Worm (Caenorhabditis elegans): ENCODE results near the gene srd-10.
"Not testable (repeated sequence)": the region's sequence is repeated elsewhere in the genome, so short reads cannot be mapped to it uniquely, and the experiment has no call there.

srd-10 gene

DNA sequence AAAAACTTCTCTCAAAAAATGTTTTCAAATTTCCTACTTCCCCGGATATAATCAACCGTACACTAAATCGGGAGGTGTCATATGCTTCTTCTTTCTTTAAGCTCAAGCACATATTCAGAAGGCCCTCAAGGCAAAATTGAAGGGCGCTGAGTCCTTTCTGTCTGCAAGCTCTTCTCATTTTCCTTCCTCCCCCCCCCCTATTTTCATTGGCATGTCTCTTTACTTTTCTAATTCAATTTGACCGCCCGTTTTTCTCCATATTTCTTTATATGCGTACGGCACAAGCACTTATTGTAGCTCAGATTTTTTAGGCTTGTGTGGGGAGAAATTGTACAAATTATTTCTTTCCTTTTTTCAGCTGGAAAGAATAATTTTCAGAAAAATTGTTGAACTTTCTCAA, 19.3 kb upstream of the srd-10 start:
- TF ChIP-seq mml-1 (tag; optimal IDR thresholded peaks at IDR 0.05): no peak
- no peak for TF ChIP-seq nhr-28 (tag; optimal IDR thresholded peaks at IDR 0.05)

DNA sequence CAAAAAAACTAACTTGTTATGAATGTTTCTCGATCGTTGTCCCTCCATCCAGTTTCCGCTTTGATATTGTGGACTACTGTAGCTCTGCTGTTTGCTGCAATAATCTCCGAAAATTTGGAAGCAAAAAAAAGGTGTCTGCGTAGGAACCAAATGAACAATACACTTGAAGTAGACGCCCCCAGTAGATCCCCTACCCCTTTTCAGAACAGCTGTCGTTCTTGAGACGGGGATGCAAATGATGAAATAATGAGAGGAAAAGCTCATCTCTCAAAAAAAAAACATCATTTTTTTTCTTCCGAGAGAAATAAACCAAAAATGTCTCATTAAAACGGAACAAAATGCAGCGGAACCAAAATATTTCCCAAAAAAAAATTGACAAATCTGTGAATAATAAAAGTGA, 17.4 kb upstream of the srd-10 start:
- TF ChIP-seq nhr-28 (tag; optimal IDR thresholded peaks at IDR 0.05): no peak
- TF ChIP-seq egl-5 (tag; optimal IDR thresholded peaks at IDR 0.05): peak; percentile 9

DNA sequence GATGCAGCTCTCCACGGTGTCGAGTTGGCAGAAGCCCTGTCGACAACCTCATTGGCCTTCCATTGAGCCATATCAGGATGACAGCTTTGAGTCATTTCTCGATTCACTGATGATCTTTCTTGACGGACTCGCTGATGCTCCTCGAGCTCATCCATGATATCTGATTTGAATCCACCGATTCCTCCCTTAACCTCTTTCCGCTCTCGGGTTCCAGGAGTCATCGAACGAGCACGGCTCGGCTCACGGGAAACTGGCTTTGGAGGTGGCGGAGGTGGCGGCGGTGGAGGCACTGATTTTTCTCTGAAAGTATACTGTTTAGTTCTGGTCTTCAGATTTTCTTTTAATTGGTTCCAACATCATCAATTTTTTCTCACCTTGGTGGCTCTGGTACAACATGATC, 15.8 kb upstream of the srd-10 start:
- TF ChIP-seq pqm-1 (tag; optimal IDR thresholded peaks at IDR 0.05): no peak
- TF ChIP-seq elt-1 (tag; optimal IDR thresholded peaks at IDR 0.05): no peak
- TF ChIP-seq zag-1 (tag; optimal IDR thresholded peaks at IDR 0.05): no peak
- no peak for TF ChIP-seq nhr-23 (tag; optimal IDR thresholded peaks at IDR 0.05)

DNA sequence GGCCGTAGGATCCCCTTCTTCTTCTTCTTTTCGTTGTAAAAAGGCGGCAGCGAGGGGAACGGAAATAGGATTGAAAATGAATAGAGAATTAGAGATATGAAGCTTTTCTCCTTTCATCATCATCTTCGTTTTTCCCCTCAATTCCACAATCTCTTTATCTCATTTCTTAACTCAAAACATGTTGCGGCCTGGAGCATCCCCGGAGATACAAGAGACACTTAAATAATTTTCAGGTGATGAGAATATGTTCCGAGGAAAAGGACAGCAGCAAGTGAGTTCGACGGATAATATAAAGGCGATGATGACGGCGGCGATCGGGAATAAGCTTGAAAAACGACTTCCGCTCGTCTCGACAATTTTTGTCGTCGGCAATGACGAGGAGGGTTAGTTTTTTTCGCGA, 13.2 kb upstream of the srd-10 start, which contains the start of the genes Y45F10B.13 and qui-1:
Gene Y45F10B.13 (minus strand): TSS at position 101 of the 400 bp plus-strand sequence.
Gene qui-1 (plus strand): TSS at position 233 of the 400 bp plus-strand sequence.
- no peak for TF ChIP-seq hmg-11 (tag; optimal IDR thresholded peaks at IDR 0.05)
- no peak for TF ChIP-seq nhr-76 (tag; optimal IDR thresholded peaks at IDR 0.05)

DNA sequence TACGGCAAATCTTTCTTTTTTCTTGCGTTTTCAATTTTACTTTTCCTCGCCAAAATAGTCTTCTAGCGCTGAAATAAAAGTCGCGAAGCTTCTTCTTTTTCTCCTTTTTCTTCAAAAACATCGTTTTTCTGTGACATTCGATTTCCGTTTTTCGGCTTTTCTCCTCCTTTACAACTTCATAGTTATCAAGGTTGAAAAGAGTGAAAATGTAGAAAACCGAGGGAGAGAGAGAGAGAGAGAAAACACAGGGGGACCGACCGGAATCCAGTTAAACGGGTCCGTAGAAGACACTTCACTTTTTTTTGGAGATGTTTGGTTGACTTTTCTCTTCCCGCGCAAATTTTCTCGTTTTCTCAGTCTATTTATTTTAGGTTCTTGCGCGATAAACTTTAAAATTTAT, 10.5 kb upstream of the srd-10 start:
- no peak for TF ChIP-seq ceh-82 (tag; optimal IDR thresholded peaks at IDR 0.05)
- TF ChIP-seq fkh-10 (GFP tag; optimal IDR thresholded peaks at IDR 0.05): peak; percentile 56
- no peak for TF ChIP-seq ceh-28 (tag; optimal IDR thresholded peaks at IDR 0.05)

DNA sequence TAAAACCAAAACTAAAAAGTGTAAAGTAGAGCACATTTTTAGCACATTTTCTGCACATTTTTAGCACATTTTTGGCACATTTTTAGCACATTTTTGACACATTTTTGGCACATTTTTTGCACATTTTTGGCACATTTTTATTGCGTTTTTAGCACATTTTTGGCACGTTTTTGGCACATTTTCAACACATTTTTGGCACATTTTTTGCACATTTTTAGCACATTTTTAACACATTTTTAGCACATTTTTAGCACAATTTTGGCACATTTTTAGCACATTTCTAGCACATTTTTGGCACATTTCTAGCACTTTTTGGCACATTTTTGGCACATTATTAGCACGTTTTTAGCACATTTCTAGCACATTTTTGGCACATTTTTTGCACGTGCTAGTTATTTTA, 840 bp downstream of the srd-10 start:
- no peak for TF ChIP-seq mml-1 (tag; optimal IDR thresholded peaks at IDR 0.05)
- no peak for TF ChIP-seq egl-5 (tag; optimal IDR thresholded peaks at IDR 0.05)
- no peak for TF ChIP-seq lin-15B (tag; optimal IDR thresholded peaks at IDR 0.05)
- no peak for TF ChIP-seq fos-1 (tag; optimal IDR thresholded peaks at IDR 0.05)
- TF ChIP-seq ztf-4 (tag; optimal IDR thresholded peaks at IDR 0.05): no peak
- no peak for TF ChIP-seq unc-62 (GFP tag; optimal IDR thresholded peaks at IDR 0.05)
- TF ChIP-seq ama-1 (optimal IDR thresholded peaks at IDR 0.05): no peak
- no peak for TF ChIP-seq sea-2 (GFP tag; optimal IDR thresholded peaks at IDR 0.05)

DNA sequence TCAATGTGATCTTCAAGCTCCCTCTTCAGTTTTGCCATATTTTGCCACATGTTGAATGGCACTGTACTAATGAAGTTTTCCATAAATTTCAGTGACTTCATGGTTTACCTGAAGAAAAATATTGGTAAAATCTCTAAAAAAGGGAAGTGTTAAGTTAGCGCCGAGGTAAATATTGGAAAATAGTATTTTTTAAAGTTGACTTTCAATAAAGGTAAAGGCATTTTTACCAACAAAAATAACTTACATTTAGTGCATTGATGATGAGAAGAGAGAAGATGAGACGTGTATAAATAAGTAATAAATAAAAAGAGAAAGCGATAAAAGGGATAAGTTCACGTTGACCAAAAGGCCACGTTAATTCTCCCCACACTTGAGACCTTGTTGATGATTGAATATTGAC, 3.3 kb downstream of the srd-10 start, which contains the start of gene Y45F10B.8:
Gene Y45F10B.8 (minus strand): TSS at position 101 of the 400 bp plus-strand sequence.
- not testable (repeated sequence) for TF ChIP-seq jun-1, nhr-23, ZK546.5 (tag; optimal IDR thresholded peaks at IDR 0.05)

DNA sequence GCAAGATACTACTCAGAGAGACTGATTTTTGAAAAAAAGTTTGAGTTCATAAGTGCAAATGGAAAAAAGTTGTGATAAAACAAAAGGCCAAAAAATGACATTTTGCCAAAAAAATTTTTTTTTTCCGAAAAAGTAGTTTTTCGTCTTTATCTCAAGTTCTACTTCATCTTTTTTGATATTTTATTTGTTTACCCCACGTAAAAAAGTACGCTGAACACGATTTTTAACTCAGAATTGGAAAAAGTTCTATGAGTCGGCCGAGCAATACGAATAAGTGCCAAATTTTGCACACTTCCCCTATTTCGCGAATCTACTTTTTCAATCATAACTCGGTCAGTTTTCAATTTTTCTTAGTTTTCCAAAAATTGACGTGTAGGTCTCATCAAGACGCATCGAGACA, 4.1 kb downstream of the srd-10 start, which contains the start of gene sru-16:
Gene sru-16 (plus strand): TSS at position 301 of the 400 bp plus-strand sequence.
- TF ChIP-seq zag-1 (tag; optimal IDR thresholded peaks at IDR 0.05); fkh-10 (GFP tag; optimal IDR thresholded peaks at IDR 0.05); nhr-77 (tag; optimal IDR thresholded peaks at IDR 0.05): not testable (repeated sequence)

DNA sequence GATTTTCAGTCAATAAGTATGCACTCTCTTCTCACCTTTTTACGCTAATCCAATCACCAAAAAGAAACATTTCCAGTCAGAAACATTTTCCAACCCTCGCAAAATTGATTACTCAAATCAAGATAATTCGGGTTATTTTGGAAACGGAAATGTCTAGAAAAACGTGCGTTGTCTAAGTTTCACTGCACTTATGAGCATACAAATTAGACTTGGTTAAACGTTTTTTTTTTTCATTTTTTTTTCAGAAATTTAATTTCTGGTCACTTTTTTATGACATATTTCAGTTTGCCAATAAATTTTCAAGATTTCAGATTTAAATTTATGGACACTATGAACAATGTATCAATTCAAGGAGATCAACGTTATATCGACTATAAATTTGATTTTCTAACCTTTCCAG, 8.1 kb downstream of the srd-10 start, which contains the start of gene sru-12:
Gene sru-12 (plus strand): TSS at position 301 of the 400 bp plus-strand sequence.
- TF ChIP-seq sea-2 (GFP tag; optimal IDR thresholded peaks at IDR 0.05) (no peak), ceh-82 (tag; optimal IDR thresholded peaks at IDR 0.05) (no peak), ama-1 (optimal IDR thresholded peaks at IDR 0.05) (no peak), jun-1 (tag; optimal IDR thresholded peaks at IDR 0.05) (no peak), fkh-10 (GFP tag; optimal IDR thresholded peaks at IDR 0.05) (no peak), nhr-76 (tag; optimal IDR thresholded peaks at IDR 0.05) (no peak), unc-62 (GFP tag; optimal IDR thresholded peaks at IDR 0.05) (no peak), nhr-237 (tag; optimal IDR thresholded peaks at IDR 0.05) (no peak), mdl-1 (tag; optimal IDR thresholded peaks at IDR 0.05) (no peak)

DNA sequence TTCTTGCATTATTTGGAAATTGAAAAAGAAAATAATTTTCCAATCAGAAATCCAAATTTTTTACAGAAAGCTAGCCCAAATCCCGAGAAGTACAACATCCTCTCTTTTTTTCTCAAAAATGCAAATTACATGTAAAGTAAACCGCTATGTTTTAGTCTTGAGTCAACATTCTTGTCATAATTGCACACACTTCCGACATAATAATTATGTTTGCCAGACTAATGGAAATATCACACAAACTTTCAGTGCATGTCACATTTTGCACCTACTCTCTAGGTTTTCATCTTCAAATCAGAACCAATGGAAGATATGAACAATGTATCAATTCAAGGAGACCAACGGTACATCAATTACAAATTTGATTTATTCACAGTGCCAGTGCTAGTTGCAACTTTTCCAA, 9.8 kb downstream of the srd-10 start, which contains the start of gene sru-11:
Gene sru-11 (plus strand): TSS at position 301 of the 400 bp plus-strand sequence.
- TF ChIP-seq nhr-237 (tag; optimal IDR thresholded peaks at IDR 0.05) (no peak), elt-1 (tag; optimal IDR thresholded peaks at IDR 0.05) (no peak), lin-39 (tag; optimal IDR thresholded peaks at IDR 0.05) (no peak), ceh-9 (tag; optimal IDR thresholded peaks at IDR 0.05) (no peak), lin-15B (tag; optimal IDR thresholded peaks at IDR 0.05) (no peak), ceh-28 (tag; optimal IDR thresholded peaks at IDR 0.05) (no peak), ztf-4 (tag; optimal IDR thresholded peaks at IDR 0.05) (no peak), pha-4 (tag; optimal IDR thresholded peaks at IDR 0.05) (no peak), R02D3.7 (tag; optimal IDR thresholded peaks at IDR 0.05) (no peak), ceh-82 (tag; optimal IDR thresholded peaks at IDR 0.05) (no peak), pqm-1 (tag; optimal IDR thresholded peaks at IDR 0.05) (no peak), nhr-28 (tag; optimal IDR thresholded peaks at IDR 0.05) (no peak), ztf-11 (tag; optimal IDR thresholded peaks at IDR 0.05) (no peak), snpc-4 (tag; optimal IDR thresholded peaks at IDR 0.05) (no peak), daf-12 (tag; optimal IDR thresholded peaks at IDR 0.05) (no peak), elt-3 (tag; optimal IDR thresholded peaks at IDR 0.05) (no peak), aly-2 (tag; optimal IDR thresholded peaks at IDR 0.05) (no peak), tbx-2 (tag; optimal IDR thresholded peaks at IDR 0.05) (no peak)
